Worm (Caenorhabditis elegans): ENCODE measurements around the gene cccp-1.

cccp-1 gene

ce11 chrIII:12426558-12426957 lies 46.1 kb upstream of the cccp-1 start, which contains the start of gene pie-1 (continued):
- peak; percentile 85 for TF ChIP-seq D2030.7 (GFP tag; IDR thresholded peaks at IDR 0.05)
- peak; percentile 100 for TF ChIP-seq efl-1 (GFP tag; optimal IDR thresholded peaks at IDR 0.05)
- TF ChIP-seq lin-54 (GFP tag; optimal IDR thresholded peaks at IDR 0.05) = peak; percentile 79
- TF ChIP-seq T07F8.4 (tag; optimal IDR thresholded peaks at IDR 0.05) = no peak
- peak; percentile 65; the same call in 1 of the 2 replicates for TF ChIP-seq hsf-1 (GFP tag; IDR thresholded peaks at IDR 0.05)
- no peak for TF ChIP-seq attf-6 (GFP tag; IDR thresholded peaks at IDR 0.05)
- TF ChIP-seq nhr-27 (tag; optimal IDR thresholded peaks at IDR 0.05) = no peak
- TF ChIP-seq ceh-40 (GFP tag; IDR thresholded peaks at IDR 0.05) = no peak
- no peak for TF ChIP-seq sptf-2 (GFP tag; optimal IDR thresholded peaks at IDR 0.05)
- peak in 2 of 3 experiments; percentile 19 to 68 for TF ChIP-seq lin-35 (GFP tag; optimal IDR thresholded peaks at IDR 0.05)

ce11 chrIII:12427527-12428263 lies 45.0 kb upstream of the cccp-1 start:
- TF ChIP-seq lsl-1 (GFP tag; optimal IDR thresholded peaks at IDR 0.05) (no peak), ama-1 (optimal IDR thresholded peaks at IDR 0.05) (no peak), ama-1 (GFP tag; optimal IDR thresholded peaks at IDR 0.05) (peak in 1 of 2 experiments; percentile 42), attf-6 (GFP tag; IDR thresholded peaks at IDR 0.05) (no peak), efl-1 (GFP tag; optimal IDR thresholded peaks at IDR 0.05) (peak; percentile 13), T26A5.8 (tag; optimal IDR thresholded peaks at IDR 0.05) (no peak)

ce11 chrIII:12428264-12428627 lies 44.4 kb upstream of the cccp-1 start:
- TF ChIP-seq tlf-1 (GFP tag; optimal IDR thresholded peaks at IDR 0.05) (no peak), snpc-4 (GFP tag; optimal IDR thresholded peaks at IDR 0.05) (peak; percentile 12), snpc-4 (tag; optimal IDR thresholded peaks at IDR 0.05) (no peak), dpl-1 (GFP tag; optimal IDR thresholded peaks at IDR 0.05) (peak; percentile 26), ceh-91 (GFP tag; IDR thresholded peaks at IDR 0.05) (no peak), snpc-3.4 (tag; optimal IDR thresholded peaks at IDR 0.05) (no peak)

ce11 chrIII:12428799-12429351 lies 43.8 kb upstream of the cccp-1 start:
- no peak for TF ChIP-seq F39B2.1 (GFP tag; IDR thresholded peaks at IDR 0.05)
- TF ChIP-seq snpc-3.4 (tag; optimal IDR thresholded peaks at IDR 0.05) = peak; percentile 34
- no peak for TF ChIP-seq lag-1 (GFP tag; IDR thresholded peaks at IDR 0.05)
- no peak for TF ChIP-seq nhr-179 (tag; optimal IDR thresholded peaks at IDR 0.05)
- no peak for TF ChIP-seq aptf-2 (GFP tag; conservative IDR thresholded peaks at IDR 0.05)
- TF ChIP-seq efl-1 (GFP tag; optimal IDR thresholded peaks at IDR 0.05) = no peak
- TF ChIP-seq unc-130 (GFP tag; optimal IDR thresholded peaks at IDR 0.05) = peak; percentile 4
- TF ChIP-seq Y53F4B.3 (GFP tag; IDR thresholded peaks at IDR 0.05) = no peak
- TF ChIP-seq tbx-9 (tag; optimal IDR thresholded peaks at IDR 0.05; ENCODE audit: borderline replicate concordance) = no peak
- TF ChIP-seq athp-1 (tag; optimal IDR thresholded peaks at IDR 0.05) = peak; percentile 69
- peak; percentile 20 for TF ChIP-seq hrde-1 (tag; optimal IDR thresholded peaks at IDR 0.05; ENCODE audit: borderline replicate concordance)
- TF ChIP-seq ztf-18 (tag; optimal IDR thresholded peaks at IDR 0.05) = no peak
- no peak for TF ChIP-seq hlh-26 (GFP tag; conservative IDR thresholded peaks at IDR 0.05)
- TF ChIP-seq cebp-1 (GFP tag; IDR thresholded peaks at IDR 0.05) = no peak
- peak; percentile 37 for TF ChIP-seq cebp-1 (tag; optimal IDR thresholded peaks at IDR 0.05)
- TF ChIP-seq sptf-2 (GFP tag; optimal IDR thresholded peaks at IDR 0.05) = no peak
- TF ChIP-seq F22D6.2 (tag; optimal IDR thresholded peaks at IDR 0.05) = no peak
- no peak for TF ChIP-seq F55B11.4 (tag; optimal IDR thresholded peaks at IDR 0.05; ENCODE audit: borderline replicate concordance, insufficient read depth)
- peak; percentile 28 for TF ChIP-seq zim-3 (tag; optimal IDR thresholded peaks at IDR 0.05)
- TF ChIP-seq hmg-1.2 (GFP tag; IDR thresholded peaks at IDR 0.05) = no peak
- 0 out of 2 replicates have a peak, but pooled peaks have one; percentile 54 for TF ChIP-seq ceh-58 (GFP tag; IDR thresholded peaks at IDR 0.05)
- TF ChIP-seq rpc-1 (optimal IDR thresholded peaks at IDR 0.05) = no peak
- no peak for TF ChIP-seq rpc-1 (tag; optimal IDR thresholded peaks at IDR 0.05)
- no peak for TF ChIP-seq F37B4.10 (GFP tag; IDR thresholded peaks at IDR 0.05)
- TF ChIP-seq gei-17 (GFP tag; optimal IDR thresholded peaks at IDR 0.05) = no peak
- TF ChIP-seq Y95B8A.8 (GFP tag; IDR thresholded peaks at IDR 0.05) = peak; percentile 67
- no peak for TF ChIP-seq mel-28 (tag; optimal IDR thresholded peaks at IDR 0.05; ENCODE audit: borderline replicate concordance)
